Worm (Caenorhabditis elegans) whole organism, L1 larva: ENCODE data around the gene isp-1.

Experiments
- C04F5.9 ChIP-seq: sonication (generic microtip); optimal IDR thresholded peaks from 2 replicates; lab custom pipeline; 2016; ENCODE audit warnings: missing genetic modification characterization, missing compliant biosample characterization
- C34B4.2 ChIP-seq: sonication (generic microtip); optimal IDR thresholded peaks from 2 replicates; lab custom pipeline; 2017; ENCODE audit warnings: mild to moderate bottlenecking, missing genetic modification characterization, missing compliant biosample characterization
- Y116A8C.19 ChIP-seq: sonication (generic microtip); optimal IDR thresholded peaks from 2 replicates; lab custom pipeline; 2016; ENCODE audit warnings: missing compliant biosample characterization, missing genetic modification characterization, borderline replicate concordance
- aha-1 ChIP-seq: fragments of 150-350 bp; optimal IDR thresholded peaks from 2 replicates; lab custom pipeline; 2014; ENCODE audit warnings: missing biosample characterization, missing genetic modification characterization
- blmp-1 ChIP-seq: fragments of 150-350 bp; optimal IDR thresholded peaks from 2 replicates; lab custom pipeline; 2014; ENCODE audit warnings: missing biosample characterization, missing genetic modification characterization
- ceh-82 ChIP-seq, 3 experiments: fragments of 150-350 bp in 1 of 3; sonication (generic microtip) in 2 of 3; optimal IDR thresholded peaks; 2 replicates each; lab custom pipeline; 2014 to 2017; ENCODE audit warnings: missing biosample characterization in 3 of 3, missing genetic modification characterization in 3 of 3
- ceh-88 ChIP-seq: fragments of 200-800 bp; sonication (Bioruptor generic); IDR thresholded peaks from 2 replicates; pipeline ENCODE4 v1.3.6; 2022; ENCODE audit warnings: missing genetic modification characterization, missing compliant biosample characterization
- ces-1 ChIP-seq: fragments of 150-350 bp; optimal IDR thresholded peaks from 2 replicates; lab custom pipeline; 2014; ENCODE audit warnings: missing biosample characterization, missing genetic modification reagents, missing genetic modification characterization
- dpl-1 ChIP-seq, 3 experiments: fragments of 150-350 bp in 2 of 3; sonication (generic microtip) in 1 of 3; optimal IDR thresholded peaks; 2 replicates each; lab custom pipeline; 2014 to 2017; ENCODE audit warnings: missing biosample characterization in 3 of 3, missing genetic modification characterization in 3 of 3, missing genetic modification reagents in 3 of 3
- dsc-1 ChIP-seq: sonication (generic microtip); optimal IDR thresholded peaks from 2 replicates; lab custom pipeline; 2016; ENCODE audit warnings: mild to moderate bottlenecking, missing genetic modification characterization, missing compliant biosample characterization
- elt-2 ChIP-seq: sonication (generic microtip); optimal IDR thresholded peaks from 2 replicates; lab custom pipeline; 2016; ENCODE audit warnings: missing genetic modification characterization, mild to moderate bottlenecking, inconsistent platforms, missing compliant biosample characterization, missing genetic modification reagents
- fkh-10 ChIP-seq: sonication (generic microtip); optimal IDR thresholded peaks from 2 replicates; lab custom pipeline; 2017; ENCODE audit warnings: missing biosample characterization, missing genetic modification reagents, missing genetic modification characterization
- fos-1 ChIP-seq: fragments of 150-350 bp; optimal IDR thresholded peaks from 2 replicates; lab custom pipeline; 2014; ENCODE audit warnings: missing biosample characterization, missing genetic modification characterization
- hlh-17 ChIP-seq: fragments of 200-800 bp; sonication (Bioruptor generic); optimal IDR thresholded peaks from 2 replicates; lab custom pipeline; 2018; ENCODE audit warnings: missing genetic modification characterization, mild to moderate bottlenecking, missing compliant biosample characterization, moderate library complexity, borderline replicate concordance
- hpl-2 ChIP-seq: fragments of 150-350 bp; optimal IDR thresholded peaks from 2 replicates; lab custom pipeline; 2014; ENCODE audit warnings: missing biosample characterization, missing genetic modification reagents, missing genetic modification characterization
- irx-1 ChIP-seq: sonication (generic microtip); optimal IDR thresholded peaks from 2 replicates; lab custom pipeline; 2016; ENCODE audit warnings: missing genetic modification characterization, missing compliant biosample characterization
- isw-1 ChIP-seq: fragments of 200-800 bp; sonication (Bioruptor generic); IDR thresholded peaks from 2 replicates; pipeline ENCODE4 v1.3.6; 2022; ENCODE audit warnings: missing genetic modification characterization, missing compliant biosample characterization
- jun-1 ChIP-seq: fragments of 150-350 bp; optimal IDR thresholded peaks from 2 replicates; lab custom pipeline; 2014; ENCODE audit warnings: missing biosample characterization, missing genetic modification reagents, missing genetic modification characterization
- lin-13 ChIP-seq: fragments of 150-350 bp; optimal IDR thresholded peaks from 2 replicates; lab custom pipeline; 2014; ENCODE audit warnings: missing biosample characterization, missing genetic modification reagents, missing genetic modification characterization
- lin-14 ChIP-seq: fragments of 200-800 bp; sonication (Bioruptor generic); optimal IDR thresholded peaks from 2 replicates; lab custom pipeline; 2018; ENCODE audit warnings: mild to moderate bottlenecking, missing genetic modification characterization, moderate library complexity, missing compliant biosample characterization
- lin-15B ChIP-seq: fragments of 150-350 bp; sonication (generic microtip); optimal IDR thresholded peaks from 3 replicates; lab custom pipeline; 2014; ENCODE audit warnings: missing biosample characterization, missing genetic modification characterization
- lin-39 ChIP-seq: fragments of 150-350 bp; optimal IDR thresholded peaks from 2 replicates; lab custom pipeline; 2014; ENCODE audit warnings: missing biosample characterization, missing genetic modification reagents, missing genetic modification characterization
- lsy-2 ChIP-seq, 2 experiments: fragments of 150-350 bp; optimal IDR thresholded peaks; 2 replicates each; lab custom pipeline; 2014; ENCODE audit warnings: missing biosample characterization in 2 of 2, missing genetic modification characterization in 2 of 2
- nhr-19 ChIP-seq: fragments of 200-800 bp; sonication (Bioruptor generic); conservative IDR thresholded peaks from 2 replicates; pipeline ENCODE4 v1.3.6; 2022; ENCODE audit warnings: missing genetic modification characterization, missing compliant biosample characterization
- nhr-28 ChIP-seq: fragments of 150-350 bp; optimal IDR thresholded peaks from 2 replicates; lab custom pipeline; 2014; ENCODE audit warnings: missing biosample characterization, missing genetic modification characterization
- nhr-71 ChIP-seq: sonication (generic microtip); optimal IDR thresholded peaks from 2 replicates; lab custom pipeline; 2016; ENCODE audit warnings: mild to moderate bottlenecking, missing genetic modification characterization, moderate library complexity, missing compliant biosample characterization
- nhr-76 ChIP-seq: sonication (generic microtip); optimal IDR thresholded peaks from 2 replicates; lab custom pipeline; 2017; ENCODE audit warnings: missing biosample characterization, missing genetic modification characterization
- nhr-84 ChIP-seq: sonication (generic microtip); optimal IDR thresholded peaks from 2 replicates; lab custom pipeline; 2017; ENCODE audit warnings: missing biosample characterization, missing genetic modification characterization
- nhr-90 ChIP-seq: sonication (generic microtip); optimal IDR thresholded peaks from 2 replicates; lab custom pipeline; 2016; ENCODE audit warnings: mild to moderate bottlenecking, missing genetic modification characterization, missing compliant biosample characterization; ENCODE audit not compliant: poor library complexity
- pqm-1 ChIP-seq: sonication (generic microtip); optimal IDR thresholded peaks from 3 replicates; lab custom pipeline; 2017; ENCODE audit warnings: missing biosample characterization, missing genetic modification characterization
- sptf-1 ChIP-seq: fragments of 150-350 bp; optimal IDR thresholded peaks from 2 replicates; lab custom pipeline; 2014; ENCODE audit warnings: missing biosample characterization, missing genetic modification characterization
- sup-37 ChIP-seq: fragments of 200-800 bp; sonication (Bioruptor generic); optimal IDR thresholded peaks from 2 replicates; lab custom pipeline; 2018; ENCODE audit warnings: mild to moderate bottlenecking, missing genetic modification characterization, missing compliant biosample characterization
- swsn-7 ChIP-seq: sonication (generic microtip); optimal IDR thresholded peaks from 2 replicates; lab custom pipeline; 2016; ENCODE audit warnings: missing genetic modification characterization, missing compliant biosample characterization
- tlp-1 ChIP-seq: fragments of 150-350 bp; optimal IDR thresholded peaks from 2 replicates; lab custom pipeline; 2014; ENCODE audit warnings: missing biosample characterization, missing genetic modification characterization
- unc-86 ChIP-seq: sonication (generic microtip); optimal IDR thresholded peaks from 2 replicates; lab custom pipeline; 2016; ENCODE audit warnings: missing genetic modification characterization, missing compliant biosample characterization
- unc-98 ChIP-seq: fragments of 200-800 bp; sonication (Bioruptor generic); IDR thresholded peaks from 2 replicates; pipeline ENCODE4 v1.3.6; 2022; ENCODE audit warnings: missing genetic modification characterization, missing compliant biosample characterization
- zip-4 ChIP-seq: fragments of 200-800 bp; sonication (Bioruptor generic); optimal IDR thresholded peaks from 2 replicates; lab custom pipeline; 2018; ENCODE audit warnings: mild to moderate bottlenecking, missing genetic modification characterization, moderate library complexity, missing compliant biosample characterization
- ztf-11 ChIP-seq, 2 experiments: sonication (generic microtip); optimal IDR thresholded peaks; 2 replicates each; lab custom pipeline; 2016 to 2017; ENCODE audit warnings: missing genetic modification characterization in 2 of 2, missing biosample characterization in 1 of 2, missing compliant biosample characterization in 1 of 2
- ztf-4 ChIP-seq: fragments of 150-350 bp; optimal IDR thresholded peaks from 2 replicates; lab custom pipeline; 2014; ENCODE audit warnings: missing biosample characterization, missing genetic modification characterization

Gene isp-1

DNA sequence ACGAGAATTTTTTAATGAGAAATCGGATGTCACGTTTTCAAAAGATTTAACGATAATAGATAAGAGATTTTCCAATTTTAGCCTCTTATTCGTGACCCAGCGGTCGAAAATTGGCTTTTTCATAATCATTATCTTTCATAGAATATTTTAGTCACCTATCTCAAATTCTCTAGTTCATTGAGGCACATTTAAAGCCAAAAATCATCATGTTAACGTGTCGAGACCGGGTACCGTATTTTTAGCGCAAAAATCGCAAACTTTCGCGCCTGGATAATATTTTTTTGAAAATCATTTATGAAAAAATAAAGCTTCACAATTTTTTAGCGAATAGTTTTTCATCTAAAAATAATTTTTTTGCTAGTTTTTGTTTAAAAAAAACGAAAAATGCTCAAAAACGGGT is 30.1 kb upstream of the isp-1 start, which contains the start of gene B0218.7:
Gene B0218.7 (minus strand): TSS at position 101 of the 400 bp plus-strand sequence.
- no peak for TF ChIP-seq hlh-17
- no peak for TF ChIP-seq jun-1 (tag; lab: Kevin White, UChicago)
- TF ChIP-seq unc-98 (GFP tag; lab: Robert Waterston, UW) = no peak
- no peak for TF ChIP-seq lin-39 (tag; lab: Kevin White, UChicago)
- no peak for TF ChIP-seq lin-14 (GFP tag; lab: Kevin White, UChicago)
- no peak for TF ChIP-seq C34B4.2 (tag; lab: Kevin White, UChicago)

DNA sequence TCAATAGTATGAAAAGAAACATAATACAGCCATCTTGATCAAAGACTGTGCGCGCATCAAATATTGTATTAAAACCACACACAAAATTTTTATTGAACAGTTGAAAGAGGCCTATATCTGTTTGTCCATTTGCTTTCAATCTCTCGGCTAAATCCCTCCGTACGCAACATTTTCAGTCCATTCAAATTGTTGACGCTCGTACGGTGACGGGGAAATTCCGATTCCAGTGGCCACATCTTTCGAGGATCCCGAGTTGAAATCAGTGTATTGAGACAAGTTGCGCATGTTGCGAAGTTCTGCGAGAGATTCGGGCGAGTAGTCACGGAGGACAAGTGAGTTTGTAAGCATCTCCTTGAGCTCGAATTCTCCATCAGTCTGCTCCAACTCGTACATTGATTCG is 28.7 kb upstream of the isp-1 start:
- no peak for TF ChIP-seq dpl-1 (GFP tag; optimal IDR thresholded peaks at IDR 0.05; lab: Kevin White, UChicago)
- no peak for TF ChIP-seq ztf-11 (tag; optimal IDR thresholded peaks at IDR 0.05; lab: Kevin White, UChicago)
- no peak for TF ChIP-seq nhr-84 (tag; lab: Kevin White, UChicago)
- no peak for TF ChIP-seq unc-86 (tag; lab: Kevin White, UChicago)
- TF ChIP-seq Y116A8C.19 (tag; lab: Kevin White, UChicago) = no peak
- no peak for TF ChIP-seq zip-4 (GFP tag; lab: Kevin White, UChicago)
- no peak for TF ChIP-seq ztf-4 (tag; lab: Kevin White, UChicago)
- TF ChIP-seq nhr-71 (tag; lab: Kevin White, UChicago) = no peak
- no peak for TF ChIP-seq nhr-19
- TF ChIP-seq ces-1 (GFP tag; lab: Kevin White, UChicago) = no peak
- TF ChIP-seq sptf-1 (tag; lab: Kevin White, UChicago) = no peak
- no peak for TF ChIP-seq aha-1 (tag; lab: Kevin White, UChicago)
- no peak for TF ChIP-seq lsy-2 (tag; optimal IDR thresholded peaks at IDR 0.05; lab: Kevin White, UChicago)
- no peak for TF ChIP-seq nhr-28 (tag; lab: Kevin White, UChicago)
- TF ChIP-seq nhr-90 (tag; lab: Kevin White, UChicago) = no peak
- no peak for TF ChIP-seq hpl-2 (GFP tag; lab: Kevin White, UChicago)
- TF ChIP-seq fos-1 = no peak
- no peak for TF ChIP-seq sup-37 (GFP tag; lab: Kevin White, UChicago)

DNA sequence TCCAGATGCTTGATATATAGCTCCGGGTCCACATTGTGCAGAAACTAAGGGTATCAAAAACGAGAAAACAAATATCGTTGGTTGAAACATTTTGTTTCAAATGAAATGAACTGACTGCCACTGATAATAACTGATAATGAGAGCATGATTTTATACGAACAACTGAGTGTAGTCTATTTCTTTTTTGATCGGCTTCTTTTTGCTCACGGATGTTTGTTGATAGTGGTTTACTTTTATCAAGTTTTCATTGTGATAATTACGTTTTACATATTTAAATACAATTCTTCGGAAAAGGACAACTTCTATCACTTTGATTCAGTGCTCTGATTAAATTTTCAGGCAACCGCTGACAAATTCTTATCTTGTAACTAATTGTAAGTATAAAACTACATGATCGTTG is 27.8 kb upstream of the isp-1 start, which contains the start of gene clec-51:
Gene clec-51 (minus strand): TSS at position 114 of the 400 bp plus-strand sequence.
- TF ChIP-seq elt-2 (tag; lab: Kevin White, UChicago) = peak; percentile 92
- no peak for TF ChIP-seq swsn-7 (tag; lab: Kevin White, UChicago)

DNA sequence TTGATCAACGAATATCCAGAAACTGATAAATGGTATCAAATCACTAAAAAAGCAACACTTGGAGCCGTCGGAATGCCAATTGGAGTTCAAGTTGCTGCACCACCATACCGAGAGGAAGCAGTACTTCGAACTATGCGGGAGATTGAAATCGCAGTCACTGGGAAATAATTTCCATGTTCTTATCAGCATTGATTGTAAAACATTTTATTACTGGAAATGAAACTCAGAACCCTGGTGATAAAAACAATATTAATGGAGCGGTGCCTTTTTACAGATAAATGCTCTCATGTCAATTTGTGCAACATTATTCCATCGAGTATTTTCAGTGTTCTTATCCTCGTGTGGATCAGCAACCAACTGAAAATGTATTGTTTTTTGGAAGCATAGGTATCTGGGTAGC is 25.9 kb upstream of the isp-1 start:
- TF ChIP-seq tlp-1 (tag; lab: Kevin White, UChicago) = peak; percentile 9
- TF ChIP-seq fkh-10 = no peak
- TF ChIP-seq ztf-4 (tag; lab: Kevin White, UChicago) = no peak
- no peak for TF ChIP-seq isw-1 (GFP tag; lab: Robert Waterston, UW)
- TF ChIP-seq blmp-1 = no peak
- no peak for TF ChIP-seq nhr-76 (tag; lab: Kevin White, UChicago)
- TF ChIP-seq pqm-1 = no peak
- TF ChIP-seq lin-15B = no peak
- TF ChIP-seq C04F5.9 (tag; lab: Kevin White, UChicago) = no peak
- TF ChIP-seq jun-1 (tag; lab: Kevin White, UChicago) = no peak
- peak; percentile 37 for TF ChIP-seq elt-2 (tag; lab: Kevin White, UChicago)

DNA sequence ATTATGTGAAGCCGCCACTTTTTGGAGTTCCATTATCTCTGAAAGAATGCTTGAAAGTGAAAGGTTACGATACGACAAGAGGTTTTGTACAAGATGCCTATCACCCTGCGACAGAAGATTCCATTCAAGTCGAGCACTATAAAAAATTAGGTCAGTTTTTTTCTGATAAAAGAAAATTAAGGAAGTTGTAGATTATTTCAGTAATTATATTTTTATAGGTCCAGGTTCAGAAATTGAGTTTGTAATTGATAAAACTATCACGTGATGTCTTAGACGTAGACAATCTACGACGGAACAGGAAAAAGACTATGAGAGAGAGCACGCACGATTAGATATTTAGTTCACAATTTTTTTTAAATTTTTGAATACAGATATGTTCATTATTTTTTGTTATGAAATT is 24.1 kb upstream of the isp-1 start:
- no peak for TF ChIP-seq Y116A8C.19 (tag; lab: Kevin White, UChicago)
- TF ChIP-seq ceh-88 (GFP tag; lab: Robert Waterston, UW) = no peak
- no peak for TF ChIP-seq dsc-1 (tag; lab: Kevin White, UChicago)
- no peak for TF ChIP-seq lin-13 (GFP tag; lab: Kevin White, UChicago)
- no peak for TF ChIP-seq sup-37 (GFP tag; lab: Kevin White, UChicago)
- TF ChIP-seq elt-2 (tag; lab: Kevin White, UChicago) = peak; percentile 61
- no peak for TF ChIP-seq irx-1 (tag; lab: Kevin White, UChicago)
- no peak for TF ChIP-seq ceh-82 (tag; optimal IDR thresholded peaks at IDR 0.05; lab: Kevin White, UChicago)
- TF ChIP-seq, all 84 proteins: peak for 1
